Worm (Caenorhabditis elegans) whole organism, young adult: ENCODE results near the gene K07H8.2.

Experiments
- T26A5.8 ChIP-seq: sonication (generic microtip); optimal IDR thresholded peaks from 2 replicates; lab custom pipeline; 2016; ENCODE audit warnings: missing genetic modification characterization, missing compliant biosample characterization
- attf-6 ChIP-seq: fragments of 200-800 bp; sonication (Bioruptor generic); IDR thresholded peaks from 2 replicates; pipeline ENCODE4 v1.3.6; 2022; ENCODE audit warnings: missing genetic modification reagents, missing genetic modification characterization, missing compliant biosample characterization
- dpff-1 ChIP-seq: sonication (generic microtip); optimal IDR thresholded peaks from 2 replicates; lab custom pipeline; 2017; ENCODE audit warnings: mild to moderate bottlenecking, missing genetic modification characterization, missing compliant biosample characterization
- lir-1 ChIP-seq: fragments of 200-800 bp; sonication (Bioruptor generic); conservative IDR thresholded peaks from 2 replicates; pipeline ENCODE4 v1.3.6; 2022; ENCODE audit warnings: missing genetic modification reagents, missing genetic modification characterization, missing compliant biosample characterization

DNA sequence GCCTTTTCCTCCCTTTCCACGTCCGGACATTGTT, 42.4 kb downstream of the K07H8.2 start, which contains the start of gene his-31:
- TF ChIP-seq attf-6 (GFP tag; lab: Robert Waterston, UW) (no peak), dpff-1 (tag; lab: Kevin White, UChicago) (no peak), lir-1 (GFP tag; lab: Robert Waterston, UW) (no peak), T26A5.8 (tag; lab: Kevin White, UChicago) (no peak)
